Worm (Caenorhabditis elegans) whole organism, L4/young adult: ENCODE data around the gene hrpl-1.

ENCODE experiments used
- W03F9.2 ChIP-seq: fragments of 150-350 bp; optimal IDR thresholded peaks from 2 replicates; lab custom pipeline; 2014; ENCODE audit warnings: missing biosample characterization, missing genetic modification characterization
- him-1 ChIP-seq: sonication (generic microtip); optimal IDR thresholded peaks from 2 replicates; lab custom pipeline; 2016; ENCODE audit warnings: missing genotype, missing genetic modification reagents, missing genetic modification characterization, missing compliant biosample characterization

ce11 chrII:6928416-6928815 is 29.9 kb downstream of the hrpl-1 start, which contains the start of gene flcn-1:
- TF ChIP-seq him-1 (tag; lab: Kevin White, UChicago) (no peak), W03F9.2 (tag; lab: Kevin White, UChicago) (no peak)
